Worm (Caenorhabditis elegans): ENCODE measurements around the gene str-71.

DNA sequence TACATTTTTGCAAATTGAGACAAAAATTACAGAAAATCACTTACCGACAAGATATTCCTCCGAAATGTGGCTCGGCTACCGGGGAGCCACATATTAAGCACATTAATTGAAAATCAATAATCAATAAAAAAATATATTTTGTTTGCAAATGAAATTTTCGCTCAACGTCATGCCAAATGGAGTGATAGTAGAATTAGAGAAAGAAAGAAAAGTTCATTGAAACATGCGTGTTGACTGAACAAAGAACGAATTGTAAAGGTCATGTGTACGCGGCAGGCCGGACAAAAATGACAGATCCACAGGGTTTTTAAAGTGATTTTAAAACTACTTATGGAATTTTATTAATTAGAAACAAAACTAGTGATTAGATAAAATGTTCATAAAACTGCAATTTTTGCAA is 24.6 kb upstream of the str-71 start:
- TF ChIP-seq rpc-1 (optimal IDR thresholded peaks at IDR 0.05) = no peak
- no peak for TF ChIP-seq rpc-1 (tag; optimal IDR thresholded peaks at IDR 0.05)
- no peak for TF ChIP-seq unc-130 (GFP tag; optimal IDR thresholded peaks at IDR 0.05)
- TF ChIP-seq ceh-79 (tag; optimal IDR thresholded peaks at IDR 0.05) = no peak
- TF ChIP-seq Y79H2A.3 (GFP tag; conservative IDR thresholded peaks at IDR 0.05) = no peak
- no peak for TF ChIP-seq pbrm-1 (GFP tag; IDR thresholded peaks at IDR 0.05)

Measured in whole organism, young adult.